Fruit fly (Drosophila melanogaster) Kc167 (cell line): ENCODE measurements around the gene prg.

Experiments used
- Myc ChIP-seq: fragments of >200 bp; optimal IDR thresholded peaks from 2 replicates; lab custom pipeline; 2017; ENCODE audit warnings: missing external identifiers
- Sin3A ChIP-seq: fragments of >200 bp; optimal IDR thresholded peaks from 2 replicates; lab custom pipeline; 2018; ENCODE audit warnings: missing external identifiers
- h ChIP-seq: fragments of >200 bp; optimal IDR thresholded peaks from 3 replicates; lab custom pipeline; 2018; ENCODE audit warnings: missing external identifiers
- insv ChIP-seq: fragments of >200 bp; optimal IDR thresholded peaks from 3 replicates; lab custom pipeline; 2018; ENCODE audit warnings: missing external identifiers
- psq ChIP-seq: fragments of >200 bp; optimal IDR thresholded peaks from 2 replicates; lab custom pipeline; 2017; ENCODE audit warnings: missing external identifiers
- ttk ChIP-seq: sonication (Bioruptor generic); optimal IDR thresholded peaks from 2 replicates; lab custom pipeline; 2017; ENCODE audit warnings: missing external identifiers

Gene prg

DNA sequence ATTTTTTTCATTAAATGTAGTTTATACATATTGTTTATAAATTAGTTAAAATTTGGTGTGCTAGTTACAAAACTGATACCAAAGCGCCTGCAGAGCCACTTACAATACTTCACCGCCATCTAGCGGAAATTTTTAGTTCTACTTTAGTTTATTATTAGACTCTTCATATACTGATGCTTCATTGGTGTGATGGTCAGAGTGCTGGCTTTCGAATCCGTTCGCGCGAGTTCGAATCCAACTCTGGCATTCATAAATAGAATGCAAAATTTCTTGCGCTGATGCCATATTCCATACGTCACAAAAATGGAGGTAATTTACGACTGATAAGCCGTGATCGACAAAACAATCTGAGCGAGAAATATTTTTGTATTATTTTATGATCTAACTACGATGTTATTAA lies 21.3 kb downstream of the prg start:
- TF ChIP-seq insv (lab: Kevin White, UChicago), result no peak
- TF ChIP-seq Myc (lab: Kevin White, UChicago), result no peak

DNA sequence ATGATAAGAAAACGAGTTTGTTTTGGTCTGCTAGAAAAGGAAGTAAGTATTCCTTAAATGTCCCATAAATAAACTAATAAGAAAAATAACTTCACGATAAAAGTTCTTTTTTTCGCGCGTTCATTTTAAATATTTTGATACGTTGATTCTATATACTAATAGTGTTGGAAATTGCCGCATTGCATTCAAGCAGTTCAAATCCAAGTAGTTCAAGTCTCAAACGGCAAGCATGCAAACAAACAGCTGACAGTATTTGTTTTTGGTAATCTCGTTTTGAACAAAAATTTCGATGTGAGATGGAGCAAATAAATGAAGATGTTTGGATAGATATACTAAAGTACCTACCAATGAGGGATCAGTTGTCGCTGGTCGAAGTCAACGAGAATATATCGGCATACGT lies 24.4 kb downstream of the prg start, which contains the start of gene CG13088:
TSS of gene CG13088 (plus strand) at position 247 of the 400 bp plus-strand sequence.
- TF ChIP-seq ttk (no peak), h (no peak), psq (lab: Kevin White, UChicago) (no peak)

DNA sequence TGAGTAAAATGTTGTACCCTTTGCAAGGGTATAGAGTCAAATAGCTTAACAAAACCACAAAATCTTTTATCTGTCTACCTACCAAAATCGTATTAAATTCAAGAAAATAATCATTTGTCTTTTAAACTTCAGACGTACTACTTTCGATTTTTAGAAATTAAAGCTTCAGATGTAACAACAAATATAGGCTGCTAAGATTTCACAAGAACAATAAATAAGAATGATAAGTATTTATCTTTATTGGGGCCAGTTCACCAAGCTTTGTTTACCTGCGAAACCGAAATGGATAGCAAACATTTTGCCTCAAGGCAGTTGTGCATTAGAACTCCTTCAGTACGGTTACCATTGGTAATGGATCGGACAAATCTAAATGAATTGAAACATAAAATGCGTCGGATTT lies 26.2 kb downstream of the prg start, which contains the start of gene CG43400:
TSS of gene CG43400 (plus strand) at position 301 of the 400 bp plus-strand sequence.
- no peak for TF ChIP-seq Myc (lab: Kevin White, UChicago)
- no peak for TF ChIP-seq psq (lab: Kevin White, UChicago)

DNA sequence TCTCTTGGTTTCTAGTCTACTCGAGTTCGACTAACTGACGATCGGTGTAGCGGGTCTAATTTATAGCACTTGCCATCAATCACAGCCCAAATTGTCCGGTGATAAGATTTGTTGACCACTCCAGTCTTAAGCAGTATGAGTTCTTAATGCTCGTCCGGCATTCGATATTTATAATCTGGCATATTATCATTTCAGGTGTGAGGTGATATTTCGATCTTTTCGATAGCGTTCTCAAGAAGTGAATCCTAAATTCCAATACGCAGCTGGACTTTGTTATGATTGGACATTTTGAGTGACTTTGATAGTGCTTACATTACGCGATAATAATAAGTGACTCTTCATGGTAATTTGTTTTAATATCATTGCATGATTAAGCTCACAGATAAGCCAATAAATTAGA lies 32.0 kb downstream of the prg start, which contains the start of gene Bace:
TSS of gene Bace (minus strand) at position 39 of the 400 bp plus-strand sequence.
- TF ChIP-seq psq (lab: Kevin White, UChicago) (no peak), Sin3A (lab: Kevin White, UChicago) (no peak), insv (lab: Kevin White, UChicago) (no peak), ttk (no peak), h (no peak), Myc (lab: Kevin White, UChicago) (no peak)

DNA sequence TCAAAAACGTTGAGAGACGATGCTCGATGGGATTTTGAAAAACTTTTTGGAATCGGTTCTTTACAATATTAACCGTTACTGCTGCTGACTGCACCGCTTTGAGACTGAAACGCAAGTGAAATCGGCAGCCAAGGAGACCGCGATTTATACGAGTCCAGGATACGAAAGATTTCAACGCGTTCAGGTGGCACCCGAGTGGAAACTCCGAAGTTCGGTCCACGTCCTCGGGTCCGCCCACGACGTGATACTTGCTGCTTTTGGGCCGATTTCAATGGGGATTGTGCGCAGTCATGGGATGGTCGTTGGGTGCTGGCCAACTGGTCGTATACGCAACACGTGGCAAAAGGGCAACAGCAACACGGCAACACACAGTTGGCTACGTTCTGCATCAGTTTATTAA lies 42.4 kb downstream of the prg start, which contains the start of gene Dh31:
TSS of gene Dh31 (minus strand) at position 117 of the 400 bp plus-strand sequence.
- TF ChIP-seq insv (lab: Kevin White, UChicago) (no peak), Myc (lab: Kevin White, UChicago) (no peak), psq (lab: Kevin White, UChicago) (no peak), Sin3A (lab: Kevin White, UChicago) (no peak), ttk (no peak), h (no peak)

DNA sequence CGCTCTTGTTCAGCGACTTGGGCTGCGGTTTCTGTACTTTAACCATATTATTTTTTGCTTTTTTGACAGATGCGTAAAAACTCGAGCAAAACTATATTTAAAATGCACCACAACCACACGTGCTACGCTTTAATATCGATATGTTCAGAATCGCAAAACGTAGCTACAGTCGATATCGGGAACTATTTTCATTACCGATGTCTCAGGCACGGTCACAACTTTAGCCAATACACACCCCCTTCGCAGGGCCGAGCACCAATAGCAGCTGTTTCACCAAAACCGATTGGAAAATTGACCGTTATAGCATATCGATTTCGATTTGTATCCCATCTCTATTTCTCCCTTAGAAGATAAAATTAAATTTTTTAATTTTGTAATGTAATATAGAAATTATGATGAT lies 47.4 kb downstream of the prg start, which contains the start of gene CG13096:
TSS of gene CG13096 (minus strand) at position 144 of the 400 bp plus-strand sequence.
- no peak for TF ChIP-seq Myc (lab: Kevin White, UChicago)
- TF ChIP-seq insv (lab: Kevin White, UChicago), result no peak
- TF ChIP-seq ttk, result no peak
- no peak for TF ChIP-seq psq (lab: Kevin White, UChicago)
- no peak for TF ChIP-seq h
- TF ChIP-seq Sin3A (lab: Kevin White, UChicago), result no peak

DNA sequence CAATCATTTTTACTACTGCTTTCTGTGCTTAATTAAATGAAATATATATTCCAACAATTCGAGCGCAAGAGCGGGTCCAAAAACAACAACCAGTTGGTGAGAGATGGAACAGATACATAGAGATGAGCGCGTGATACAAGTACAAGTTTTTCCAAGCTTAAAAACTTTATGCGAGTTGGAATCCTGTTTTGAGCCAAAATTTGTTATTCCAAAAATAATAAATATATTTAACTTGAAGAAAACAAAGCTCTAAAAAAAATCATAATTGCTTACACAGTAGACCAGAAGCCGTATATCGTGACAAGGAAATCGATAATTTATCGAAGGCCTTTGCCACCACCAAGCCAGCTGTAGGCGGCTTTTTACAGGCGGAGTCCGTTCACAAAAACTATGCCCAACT lies 50.5 kb downstream of the prg start, which contains the start of the genes CG13097 and PIG-U:
TSS of gene CG13097 (minus strand) at position 121 of the 400 bp plus-strand sequence.
TSS of gene PIG-U (plus strand) at position 349 of the 400 bp plus-strand sequence.
- TF ChIP-seq Myc (lab: Kevin White, UChicago) (no peak), insv (lab: Kevin White, UChicago) (no peak), h (no peak)
